Worm (Caenorhabditis elegans) whole organism, midembryonic: ENCODE measurements around the gene bet-2.

Experiments
- T22C8.4 ChIP-seq: fragments of 200-800 bp; sonication (Bioruptor generic); IDR thresholded peaks from 2 replicates; pipeline ENCODE4 v1.3.6; 2022; ENCODE audit warnings: missing genetic modification characterization, missing compliant biosample characterization
- cog-1 ChIP-seq: sonication (generic microtip); optimal IDR thresholded peaks from 2 replicates; lab custom pipeline; 2016; ENCODE audit warnings: missing genetic modification characterization, missing compliant biosample characterization
- flt-1 ChIP-seq: fragments of 200-800 bp; sonication (Bioruptor generic); IDR thresholded peaks from 2 replicates; pipeline ENCODE4 v1.3.6; 2022; ENCODE audit warnings: missing genetic modification characterization, missing compliant biosample characterization
- klf-2 ChIP-seq: fragments of 200-800 bp; sonication (Bioruptor generic); conservative IDR thresholded peaks from 2 replicates; pipeline ENCODE4 v1.3.6; 2022; ENCODE audit warnings: missing genetic modification reagents, missing genetic modification characterization, missing compliant biosample characterization
- med-1 ChIP-seq: sonication (generic microtip); optimal IDR thresholded peaks from 2 replicates; lab custom pipeline; 2017; ENCODE audit warnings: missing genetic modification characterization, mild to moderate bottlenecking, missing compliant biosample characterization, antibody characterized with exemption, missing genetic modification reagents; ENCODE audit not compliant: insufficient read depth
- ref-1 ChIP-seq: fragments of 200-800 bp; sonication (Bioruptor generic); conservative IDR thresholded peaks from 2 replicates; pipeline ENCODE4 v1.3.6; 2022; ENCODE audit warnings: missing genetic modification reagents, missing genetic modification characterization, missing compliant biosample characterization
- tab-1 ChIP-seq: fragments of 200-800 bp; sonication (Bioruptor generic); IDR thresholded peaks from 2 replicates; pipeline ENCODE4 v1.3.6; 2022; ENCODE audit warnings: missing genetic modification characterization, missing compliant biosample characterization
- ztf-23 ChIP-seq: fragments of 200-800 bp; sonication (Bioruptor generic); IDR thresholded peaks from 2 replicates; pipeline ENCODE4 v1.3.6; 2022; ENCODE audit warnings: missing genetic modification reagents, missing genetic modification characterization, missing compliant biosample characterization

DNA sequence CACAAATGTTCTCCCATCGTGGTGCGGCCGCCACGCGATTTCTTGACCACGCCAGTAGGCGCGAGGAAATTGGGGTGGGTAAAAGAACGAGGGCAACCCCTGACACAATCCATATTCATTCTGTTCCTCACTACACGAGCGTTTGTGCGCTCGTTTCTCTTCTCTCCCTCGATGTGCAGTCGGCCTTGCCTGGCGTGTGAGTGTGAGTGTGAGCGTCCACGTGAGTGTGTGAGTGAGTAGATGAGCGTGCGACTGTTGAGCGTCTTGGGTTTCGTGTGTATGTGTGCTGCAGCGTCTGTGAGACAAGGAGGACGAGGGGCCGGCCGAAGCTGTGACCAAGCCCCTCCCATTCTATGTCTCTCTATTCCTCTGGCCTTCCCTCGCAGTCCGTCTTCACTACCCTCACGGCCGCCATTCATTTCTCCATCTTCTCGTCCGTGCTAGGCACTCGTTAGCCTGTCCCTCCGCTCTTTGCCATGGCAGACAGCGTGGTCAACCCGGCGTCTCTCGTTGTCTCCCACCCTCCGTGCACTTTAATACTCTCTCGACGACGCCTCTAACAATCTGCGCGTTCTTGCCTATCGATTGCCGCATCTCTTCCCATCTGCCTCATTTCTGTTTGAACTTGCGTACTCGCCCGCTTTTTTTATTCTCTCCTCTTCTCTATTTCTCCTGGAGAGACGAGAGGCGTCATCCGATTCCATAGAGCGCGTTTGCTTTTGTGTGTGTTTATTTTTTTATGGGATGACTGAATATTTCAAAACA lies 506 bp upstream of the bet-2 start:
- TF ChIP-seq cog-1 (tag; lab: Kevin White, UChicago): peak; percentile 93
- peak; percentile 41; the same call in 1 of the 2 replicates for TF ChIP-seq ref-1 (GFP tag; lab: Robert Waterston, UW)
- no peak for TF ChIP-seq klf-2 (GFP tag; lab: Robert Waterston, UW)
- peak; percentile 56 for TF ChIP-seq ztf-23 (GFP tag; lab: Robert Waterston, UW)
- peak; percentile 11 for TF ChIP-seq med-1 (GFP tag; lab: Kevin White, UChicago)
- no peak for TF ChIP-seq flt-1
- TF ChIP-seq tab-1 (GFP tag; lab: Robert Waterston, UW): peak; percentile 67; the same call in 1 of the 2 replicates
- peak; percentile 97 for TF ChIP-seq T22C8.4 (GFP tag; lab: Robert Waterston, UW)
